Fruit fly (Drosophila melanogaster) whole organism, embryonic: ENCODE results near the gene Muc18B.

Experiments
- BEAF-32 ChIP-seq: fragments of 200-800 bp; sonication (Bioruptor generic); optimal IDR thresholded peaks from 3 replicates; lab custom pipeline; 2017; ENCODE audit warnings: missing biosample characterization, missing genetic modification characterization, mild to moderate bottlenecking, moderate library complexity, missing genetic modification reagents
- CG10543 ChIP-seq: fragments of 200-800 bp; sonication (Bioruptor generic); optimal IDR thresholded peaks from 3 replicates; lab custom pipeline; 2017; ENCODE audit warnings: missing biosample characterization, mild to moderate bottlenecking, missing genetic modification characterization, moderate library complexity
- CG11695 ChIP-seq: fragments of 200-800 bp; sonication (Bioruptor generic); IDR thresholded peaks from 3 replicates; pipeline ENCODE4 v1.3.6; 2022; ENCODE audit warnings: missing biosample characterization, missing genetic modification characterization
- CG12299 ChIP-seq: fragments of 200-800 bp; sonication (Bioruptor generic); optimal IDR thresholded peaks from 2 replicates; lab custom pipeline; 2018; ENCODE audit warnings: missing biosample characterization, mild to moderate bottlenecking, missing genetic modification characterization
- CG12659 ChIP-seq: fragments of 200-800 bp; sonication (Bioruptor generic); optimal IDR thresholded peaks from 3 replicates; lab custom pipeline; 2017; ENCODE audit warnings: mild to moderate bottlenecking, missing biosample characterization, missing genetic modification reagents, missing genetic modification characterization
- CG14667 ChIP-seq: fragments of 200-800 bp; sonication (Bioruptor generic); IDR thresholded peaks from 2 replicates; pipeline ENCODE4 v1.3.6; 2022; ENCODE audit warnings: missing biosample characterization, missing genetic modification characterization
- CG15514 ChIP-seq: fragments of 200-800 bp; sonication (Bioruptor generic); optimal IDR thresholded peaks from 3 replicates; lab custom pipeline; 2017; ENCODE audit warnings: missing biosample characterization, missing genetic modification characterization, mild to moderate bottlenecking, moderate library complexity, missing genetic modification reagents
- CG16813 ChIP-seq: fragments of 200-800 bp; sonication (Bioruptor generic); IDR thresholded peaks from 3 replicates; pipeline ENCODE4 v1.3.6; 2022; ENCODE audit warnings: missing biosample characterization, missing genetic modification characterization; ENCODE audit not compliant: partially characterized antibody
- CG17328 ChIP-seq: fragments of 200-800 bp; sonication (Bioruptor generic); IDR thresholded peaks from 2 replicates; pipeline ENCODE4 v1.3.6; 2022; ENCODE audit warnings: missing biosample characterization, missing genetic modification characterization
- CG32532 ChIP-seq: fragments of 200-800 bp; sonication (Bioruptor generic); IDR thresholded peaks from 2 replicates; pipeline ENCODE4 v1.3.6; 2022; ENCODE audit warnings: missing biosample characterization, missing genetic modification characterization
- CG4360 ChIP-seq: fragments of 200-800 bp; sonication (Bioruptor generic); IDR thresholded peaks from 2 replicates; pipeline ENCODE4 v1.3.6; 2022; ENCODE audit warnings: missing biosample characterization, missing genetic modification characterization
- CG4404 ChIP-seq: fragments of 200-800 bp; sonication (Bioruptor generic); IDR thresholded peaks from 2 replicates; pipeline ENCODE4 v1.3.6; 2022; ENCODE audit warnings: missing biosample characterization, missing genetic modification characterization
- CG4617 ChIP-seq: fragments of 200-800 bp; sonication (Bioruptor generic); optimal IDR thresholded peaks from 3 replicates; lab custom pipeline; 2016; ENCODE audit warnings: missing biosample characterization, missing genetic modification characterization, borderline replicate concordance
- CG6175 ChIP-seq: fragments of 200-800 bp; sonication (Bioruptor generic); IDR thresholded peaks from 3 replicates; pipeline ENCODE4 v1.3.6; 2022; ENCODE audit warnings: missing biosample characterization, missing genetic modification characterization
- CG6791 ChIP-seq: fragments of 200-800 bp; sonication (Bioruptor generic); IDR thresholded peaks from 3 replicates; pipeline ENCODE4 v1.3.6; 2022; ENCODE audit warnings: missing biosample characterization, missing genetic modification characterization; ENCODE audit not compliant: partially characterized antibody
- CG7786 ChIP-seq: fragments of 200-800 bp; sonication (Bioruptor generic); optimal IDR thresholded peaks from 2 replicates; lab custom pipeline; 2016; ENCODE audit warnings: missing biosample characterization, missing genetic modification characterization
- CG7987 ChIP-seq: fragments of 200-800 bp; sonication (Bioruptor generic); optimal IDR thresholded peaks from 2 replicates; lab custom pipeline; 2018; ENCODE audit warnings: missing biosample characterization, mild to moderate bottlenecking, missing genetic modification characterization, moderate library complexity
- CTCF ChIP-seq: fragments of 200-800 bp; sonication (Bioruptor generic); optimal IDR thresholded peaks from 2 replicates; lab custom pipeline; 2017; ENCODE audit warnings: missing biosample characterization, mild to moderate bottlenecking, missing genetic modification characterization, moderate library complexity
- CrebB ChIP-seq: fragments of 200-800 bp; sonication (Bioruptor generic); optimal IDR thresholded peaks from 3 replicates; lab custom pipeline; 2018; ENCODE audit warnings: missing biosample characterization, mild to moderate bottlenecking, missing genetic modification characterization
- Doc2 ChIP-seq: fragments of 200-800 bp; sonication (Bioruptor generic); IDR thresholded peaks from 2 replicates; pipeline ENCODE4 v1.3.6; 2022; ENCODE audit warnings: missing biosample characterization, missing genetic modification characterization
- Dp ChIP-seq: fragments of 200-800 bp; sonication (Bioruptor generic); optimal IDR thresholded peaks from 2 replicates; lab custom pipeline; 2018; ENCODE audit warnings: missing biosample characterization, mild to moderate bottlenecking, missing genetic modification characterization, moderate library complexity
- Fer1 ChIP-seq: fragments of 200-800 bp; sonication (Bioruptor generic); optimal IDR thresholded peaks from 2 replicates; lab custom pipeline; 2017; ENCODE audit warnings: missing biosample characterization, mild to moderate bottlenecking, missing genetic modification characterization
- MBD-R2 ChIP-seq: fragments of 200-800 bp; sonication (Bioruptor generic); IDR thresholded peaks from 2 replicates; pipeline ENCODE4 v1.3.6; 2022; ENCODE audit warnings: missing biosample characterization, missing genetic modification characterization
- Mad ChIP-seq: fragments of 200-800 bp; sonication (Bioruptor generic); optimal IDR thresholded peaks from 2 replicates; lab custom pipeline; 2016; ENCODE audit warnings: missing biosample characterization, missing genetic modification characterization
- Med ChIP-seq: fragments of 200-800 bp; sonication (Bioruptor generic); peaks from one replicate; lab custom pipeline; 2016; ENCODE audit warnings: missing biosample characterization, missing genetic modification characterization, mild to moderate bottlenecking, inconsistent platforms, moderate library complexity
- Meics ChIP-seq: fragments of 200-800 bp; sonication (Bioruptor generic); optimal IDR thresholded peaks from 2 replicates; lab custom pipeline; 2017; ENCODE audit warnings: missing biosample characterization, mild to moderate bottlenecking, missing genetic modification characterization
- Nf-YC ChIP-seq: fragments of 200-800 bp; optimal IDR thresholded peaks from 3 replicates; lab custom pipeline; 2019; ENCODE audit warnings: missing biosample characterization, mild to moderate bottlenecking, missing genetic modification characterization, moderate library complexity
- Scr ChIP-seq: fragments of 200-800 bp; sonication (Bioruptor generic); IDR thresholded peaks from 2 replicates; pipeline ENCODE4 v1.3.6; 2022; ENCODE audit warnings: missing biosample characterization, missing genetic modification characterization; ENCODE audit not compliant: partially characterized antibody
- Sry-β ChIP-seq: fragments of 200-800 bp; sonication (Bioruptor generic); optimal IDR thresholded peaks from 2 replicates; lab custom pipeline; 2018; ENCODE audit warnings: missing biosample characterization, mild to moderate bottlenecking, missing genetic modification characterization, moderate library complexity
- YL-1 ChIP-seq: fragments of 200-800 bp; sonication (Bioruptor generic); optimal IDR thresholded peaks from 3 replicates; lab custom pipeline; 2017; ENCODE audit warnings: missing biosample characterization, mild to moderate bottlenecking, missing genetic modification characterization
- br ChIP-seq: fragments of >200 bp; optimal IDR thresholded peaks from 2 replicates; lab custom pipeline; 2017
- cg ChIP-seq: fragments of 200-800 bp; sonication (Bioruptor generic); optimal IDR thresholded peaks from 3 replicates; lab custom pipeline; 2019; ENCODE audit warnings: missing biosample characterization, mild to moderate bottlenecking, missing genetic modification characterization, moderate library complexity
- crp ChIP-seq, 2 experiments: fragments of 200-800 bp; sonication (Bioruptor generic); optimal IDR thresholded peaks; 2 replicates in 1 of 2; 3 replicates in 1 of 2; lab custom pipeline; 2017; ENCODE audit warnings: missing biosample characterization in 2 of 2, missing genetic modification characterization in 2 of 2, mild to moderate bottlenecking in 1 of 2, moderate library complexity in 1 of 2
- fd102C ChIP-seq: fragments of 200-800 bp; sonication (Bioruptor generic); optimal IDR thresholded peaks from 2 replicates; lab custom pipeline; 2018; ENCODE audit warnings: missing biosample characterization, mild to moderate bottlenecking, missing genetic modification characterization, moderate library complexity
- fd64A ChIP-seq: fragments of 200-800 bp; sonication (Bioruptor generic); optimal IDR thresholded peaks from 3 replicates; lab custom pipeline; 2018; ENCODE audit warnings: missing biosample characterization, mild to moderate bottlenecking, missing genetic modification characterization
- fru ChIP-seq: fragments of >200 bp; optimal IDR thresholded peaks from 2 replicates; lab custom pipeline; 2017
- gfzf ChIP-seq: fragments of 200-800 bp; sonication (Bioruptor generic); optimal IDR thresholded peaks from 2 replicates; lab custom pipeline; 2016; ENCODE audit warnings: missing biosample characterization, mild to moderate bottlenecking, missing genetic modification characterization, moderate library complexity
- grau ChIP-seq: fragments of 200-800 bp; optimal IDR thresholded peaks from 3 replicates; lab custom pipeline; 2019; ENCODE audit warnings: missing biosample characterization, mild to moderate bottlenecking, missing genetic modification characterization, moderate library complexity
- maf-S ChIP-seq: fragments of 200-800 bp; sonication (Bioruptor generic); optimal IDR thresholded peaks from 2 replicates; lab custom pipeline; 2016; ENCODE audit warnings: missing biosample characterization, missing genetic modification characterization
- mld ChIP-seq: fragments of 200-800 bp; sonication (Bioruptor generic); IDR thresholded peaks from 3 replicates; pipeline ENCODE4 v1.3.6; 2022; ENCODE audit warnings: missing biosample characterization, missing genetic modification characterization; ENCODE audit not compliant: partially characterized antibody
- nom ChIP-seq: fragments of 200-800 bp; sonication (Bioruptor generic); optimal IDR thresholded peaks from 2 replicates; lab custom pipeline; 2017; ENCODE audit warnings: missing biosample characterization, missing genetic modification characterization, mild to moderate bottlenecking, moderate library complexity, missing genetic modification reagents
- oc ChIP-seq: fragments of 200-800 bp; sonication (Bioruptor generic); optimal IDR thresholded peaks from 2 replicates; lab custom pipeline; 2018; ENCODE audit warnings: missing biosample characterization, mild to moderate bottlenecking, missing genetic modification characterization, moderate library complexity
- pan ChIP-seq, 4 experiments: fragments of >200 bp in 3 of 4; fragments of 200-800 bp in 1 of 4; sonication (Bioruptor generic) in 1 of 4; optimal IDR thresholded peaks in 3 of 4; IDR thresholded peaks in 1 of 4; 2 replicates each; pipeline versions ENCODE4 v1.3.6 to Lab custom; 2017 to 2022; ENCODE audit warnings: missing biosample characterization in 2 of 4, missing genetic modification characterization in 2 of 4, mixed read lengths in 1 of 4
- prd ChIP-seq, 3 experiments: fragments of >200 bp in 2 of 3; fragments of 200-800 bp in 1 of 3; sonication (Bioruptor generic) in 1 of 3; optimal IDR thresholded peaks in 2 of 3; IDR thresholded peaks in 1 of 3; 2 replicates in 2 of 3; 3 replicates in 1 of 3; pipeline versions ENCODE4 v1.3.6 to Lab custom; 2017 to 2022; ENCODE audit warnings: missing biosample characterization in 1 of 3, missing genetic modification characterization in 1 of 3
- seq ChIP-seq: fragments of 200-800 bp; sonication (Bioruptor generic); IDR thresholded peaks from 2 replicates; pipeline ENCODE4 v1.3.6; 2022; ENCODE audit warnings: missing biosample characterization, missing genetic modification characterization
- tna ChIP-seq: fragments of 200-800 bp; sonication (Bioruptor generic); IDR thresholded peaks from 2 replicates; pipeline ENCODE4 v1.3.6; 2022; ENCODE audit warnings: missing biosample characterization, missing genetic modification characterization; ENCODE audit not compliant: partially characterized antibody
- trh ChIP-seq: fragments of 200-800 bp; sonication (Bioruptor generic); optimal IDR thresholded peaks from 2 replicates; lab custom pipeline; 2016; ENCODE audit warnings: missing biosample characterization, missing genetic modification characterization
- wek ChIP-seq: fragments of 200-800 bp; sonication (Bioruptor generic); optimal IDR thresholded peaks from 3 replicates; lab custom pipeline; 2018; ENCODE audit warnings: missing biosample characterization, mild to moderate bottlenecking, missing genetic modification characterization, moderate library complexity

Muc18B gene

dm6 chrX:19261528-19262102 lies 46.3 kb downstream of the Muc18B start, which contains the start of gene Vav (continued):
- TF ChIP-seq mld (GFP tag; lab: Robert Waterston, UW) = 0 out of 3 replicates have a peak, but pooled peaks have one; percentile 28
- peak; percentile 72 for TF ChIP-seq gfzf
- peak; percentile 38 for TF ChIP-seq CG15514
- no peak for TF ChIP-seq CG17328 (GFP tag; lab: Robert Waterston, UW)
- TF ChIP-seq CG32532 (GFP tag; lab: Robert Waterston, UW) = peak; percentile 12; the same call in 1 of the 2 replicates
- TF ChIP-seq Med (GFP tag; lab: Kevin White, UChicago) = peak; percentile 65
- no peak for TF ChIP-seq Sry-β (GFP tag; lab: Kevin White, UChicago)
- no peak for TF ChIP-seq seq (GFP tag; lab: Robert Waterston, UW)
- peak; percentile 18 for TF ChIP-seq CG12299 (tag; lab: Kevin White, UChicago)
- TF ChIP-seq CG4404 (GFP tag; lab: Robert Waterston, UW) = no peak
- TF ChIP-seq fd64A = no peak
- TF ChIP-seq CG12659 (GFP tag; lab: Kevin White, UChicago) = peak; percentile 25
- no peak for TF ChIP-seq CG7786 (GFP tag; lab: Kevin White, UChicago)
- TF ChIP-seq fd102C (GFP tag; lab: Kevin White, UChicago) = no peak
- TF ChIP-seq grau (tag; lab: Kevin White, UChicago) = peak; percentile 3
- TF ChIP-seq Nf-YC = peak; percentile 48
- TF ChIP-seq CG10543 = peak; percentile 27
- no peak for TF ChIP-seq CG6175 (GFP tag; lab: Robert Waterston, UW)
- peak; percentile 9 for TF ChIP-seq Dp
- TF ChIP-seq CG14667 (GFP tag; lab: Robert Waterston, UW) = no peak
- TF ChIP-seq Meics = peak; percentile 81
- 0 out of 2 replicates have a peak, but pooled peaks have one; percentile 18 for TF ChIP-seq CG4360 (GFP tag; lab: Robert Waterston, UW)
- TF ChIP-seq Scr (GFP tag; lab: Robert Waterston, UW) = peak; percentile 47
- no peak for TF ChIP-seq fru (lab: Kevin White, UChicago)
- no peak for TF ChIP-seq Mad (GFP tag; lab: Kevin White, UChicago)
- TF ChIP-seq cg (GFP tag; lab: Kevin White, UChicago) = peak; percentile 2
- no peak for TF ChIP-seq CG11695
- TF ChIP-seq oc (tag; lab: Kevin White, UChicago) = no peak
- peak; percentile 36 for TF ChIP-seq BEAF-32 (GFP tag; lab: Kevin White, UChicago)
- TF ChIP-seq CG16813 (GFP tag; lab: Robert Waterston, UW) = 0 out of 3 replicates have a peak, but pooled peaks have one; percentile 23
- TF ChIP-seq br (lab: Kevin White, UChicago) = no peak
- peak; percentile 68 for TF ChIP-seq CTCF
- 0 out of 3 replicates have a peak, but pooled peaks have one; percentile 15 for TF ChIP-seq CG6791 (GFP tag; lab: Robert Waterston, UW)
- TF ChIP-seq Doc2 = no peak
- no peak for TF ChIP-seq prd (optimal IDR thresholded peaks at IDR 0.05; lab: Kevin White, UChicago)
- 0 out of 3 replicates have a peak, but pooled peaks have one; percentile 4 for TF ChIP-seq prd (GFP tag; IDR thresholded peaks at IDR 0.05; lab: Robert Waterston, UW)
- TF ChIP-seq Fer1 = peak; percentile 58
- TF ChIP-seq wek (GFP tag; lab: Kevin White, UChicago) = peak; percentile 22
- TF ChIP-seq nom = peak; percentile 44
- TF ChIP-seq pan (optimal IDR thresholded peaks at IDR 0.05; lab: Kevin White, UChicago) = no peak
- peak in 1 of 2 experiments; percentile 37 for TF ChIP-seq pan (GFP tag; optimal IDR thresholded peaks at IDR 0.05 in 1 of 2, IDR thresholded peaks at IDR 0.05 in 1 of 2)
- no peak for TF ChIP-seq maf-S (GFP tag; lab: Kevin White, UChicago)
- TF ChIP-seq CG4617 (GFP tag; lab: Kevin White, UChicago) = peak; percentile 35
- TF ChIP-seq CrebB (tag; lab: Kevin White, UChicago) = peak; percentile 40
- peak; percentile 68 for TF ChIP-seq MBD-R2 (GFP tag; lab: Robert Waterston, UW)
- TF ChIP-seq CG7987 (GFP tag; lab: Kevin White, UChicago) = peak; percentile 22
- no peak for TF ChIP-seq trh (GFP tag; lab: Kevin White, UChicago)
- peak; percentile 50; the same call in 1 of the 2 replicates for TF ChIP-seq tna (GFP tag; lab: Robert Waterston, UW)
- peak; percentile 58 for TF ChIP-seq YL-1 (GFP tag; lab: Kevin White, UChicago)
- TF ChIP-seq crp (GFP tag; optimal IDR thresholded peaks at IDR 0.05; lab: Kevin White, UChicago) = no peak
